Worm (Caenorhabditis elegans) whole organism, young adult: ENCODE data around the gene gldi-4.

ENCODE experiments used
- C17E4.6 ChIP-seq: fragments of 200-800 bp; sonication (Bioruptor generic); IDR thresholded peaks from 2 replicates; pipeline ENCODE4 v1.3.6; 2022; ENCODE audit warnings: missing genetic modification reagents, missing genetic modification characterization, missing compliant biosample characterization
- F22D6.2 ChIP-seq: sonication (generic microtip); optimal IDR thresholded peaks from 2 replicates; lab custom pipeline; 2016; ENCODE audit warnings: mild to moderate bottlenecking, missing genetic modification characterization, missing compliant biosample characterization
- F33H1.4 ChIP-seq: fragments of 200-800 bp; sonication (Bioruptor generic); IDR thresholded peaks from 2 replicates; pipeline ENCODE4 v1.3.6; 2022; ENCODE audit warnings: missing genetic modification reagents, missing genetic modification characterization, missing compliant biosample characterization
- F49E8.2 ChIP-seq: sonication (generic microtip); optimal IDR thresholded peaks from 3 replicates; lab custom pipeline; 2017; ENCODE audit warnings: missing genetic modification characterization, mild to moderate bottlenecking, missing compliant biosample characterization, antibody characterized with exemption, moderate library complexity; ENCODE audit not compliant: insufficient read depth
- F57C9.4 ChIP-seq: sonication (generic microtip); optimal IDR thresholded peaks from 2 replicates; lab custom pipeline; 2017; ENCODE audit warnings: mild to moderate bottlenecking, missing genetic modification characterization, missing compliant biosample characterization
- ama-1 ChIP-seq, 3 experiments: fragments of 150-350 bp in 1 of 3; sonication (generic microtip) in 2 of 3; optimal IDR thresholded peaks; 2 replicates each; lab custom pipeline; 2014 to 2018; ENCODE audit warnings: missing biosample characterization in 2 of 3, missing genetic modification characterization in 2 of 3, missing genetic modification reagents in 2 of 3
- aptf-2 ChIP-seq: fragments of 200-800 bp; sonication (Bioruptor generic); conservative IDR thresholded peaks from 2 replicates; pipeline ENCODE4 v1.3.6; 2022; ENCODE audit warnings: missing genetic modification reagents, missing genetic modification characterization, missing compliant biosample characterization
- attf-3 ChIP-seq: fragments of 200-800 bp; sonication (Bioruptor generic); conservative IDR thresholded peaks from 2 replicates; pipeline ENCODE4 v1.3.6; 2022; ENCODE audit warnings: missing genetic modification reagents, missing genetic modification characterization, missing compliant biosample characterization
- attf-6 ChIP-seq: fragments of 200-800 bp; sonication (Bioruptor generic); IDR thresholded peaks from 2 replicates; pipeline ENCODE4 v1.3.6; 2022; ENCODE audit warnings: missing genetic modification reagents, missing genetic modification characterization, missing compliant biosample characterization
- bed-1 ChIP-seq: fragments of 200-800 bp; sonication (Bioruptor generic); IDR thresholded peaks from 2 replicates; pipeline ENCODE4 v1.3.6; 2022; ENCODE audit warnings: missing genetic modification reagents, missing genetic modification characterization, missing compliant biosample characterization
- ceh-91 ChIP-seq: fragments of 200-800 bp; sonication (Bioruptor generic); IDR thresholded peaks from 2 replicates; pipeline ENCODE4 v1.3.6; 2022; ENCODE audit warnings: missing genetic modification reagents, missing genetic modification characterization, missing compliant biosample characterization
- efl-1 ChIP-seq: fragments of 150-350 bp; optimal IDR thresholded peaks from 2 replicates; lab custom pipeline; 2014; ENCODE audit warnings: missing biosample characterization, missing genetic modification reagents, missing genetic modification characterization
- egl-44 ChIP-seq: fragments of 200-800 bp; sonication (Bioruptor generic); IDR thresholded peaks from 2 replicates; pipeline ENCODE4 v1.3.6; 2022; ENCODE audit warnings: missing genetic modification reagents, missing genetic modification characterization, missing compliant biosample characterization
- ekl-4 ChIP-seq: fragments of 200-800 bp; sonication (Bioruptor generic); IDR thresholded peaks from 2 replicates; pipeline ENCODE4 v1.3.6; 2022; ENCODE audit warnings: missing genetic modification reagents, missing genetic modification characterization, missing compliant biosample characterization
- hlh-12 ChIP-seq: sonication (generic microtip); optimal IDR thresholded peaks from 2 replicates; lab custom pipeline; 2016; ENCODE audit warnings: missing genetic modification characterization, missing compliant biosample characterization
- hrde-1 ChIP-seq: sonication (generic microtip); optimal IDR thresholded peaks from 2 replicates; lab custom pipeline; 2016; ENCODE audit warnings: missing genetic modification characterization, mild to moderate bottlenecking, missing compliant biosample characterization, moderate library complexity, missing genotype, missing genetic modification reagents, borderline replicate concordance
- let-526 ChIP-seq: fragments of 200-800 bp; sonication (Bioruptor generic); IDR thresholded peaks from 2 replicates; pipeline ENCODE4 v1.3.6; 2022; ENCODE audit warnings: missing genetic modification reagents, missing genetic modification characterization, missing compliant biosample characterization
- lin-35 ChIP-seq, 3 experiments: fragments of 150-350 bp in 2 of 3; sonication (generic microtip) in 1 of 3; optimal IDR thresholded peaks; 2 replicates each; lab custom pipeline; 2014 to 2018; ENCODE audit warnings: missing biosample characterization in 3 of 3, missing genetic modification characterization in 3 of 3, missing genetic modification reagents in 3 of 3
- madf-6 ChIP-seq: fragments of 200-800 bp; sonication (Bioruptor generic); IDR thresholded peaks from 2 replicates; pipeline ENCODE4 v1.3.6; 2022; ENCODE audit warnings: missing genetic modification reagents, missing genetic modification characterization, missing compliant biosample characterization
- mxl-1 ChIP-seq: sonication (generic microtip); optimal IDR thresholded peaks from 2 replicates; lab custom pipeline; 2016; ENCODE audit warnings: missing genetic modification characterization, missing compliant biosample characterization
- nhr-120 ChIP-seq: fragments of 200-800 bp; sonication (Bioruptor generic); IDR thresholded peaks from 2 replicates; pipeline ENCODE4 v1.3.6; 2022; ENCODE audit warnings: missing genetic modification characterization, missing compliant biosample characterization
- rec-8 ChIP-seq, 2 experiments: sonication (generic microtip); optimal IDR thresholded peaks; 2 replicates each; lab custom pipeline; 2016; ENCODE audit warnings: mild to moderate bottlenecking in 2 of 2, missing genetic modification characterization in 2 of 2, missing genetic modification reagents in 2 of 2, missing genotype in 2 of 2, missing biosample characterization in 1 of 2, missing compliant biosample characterization in 1 of 2, moderate library complexity in 1 of 2
- snpc-3.4 ChIP-seq: sonication (generic microtip); optimal IDR thresholded peaks from 2 replicates; lab custom pipeline; 2017; ENCODE audit warnings: missing genetic modification characterization, mild to moderate bottlenecking, missing compliant biosample characterization, antibody characterized with exemption, moderate library complexity, missing genotype, missing genetic modification reagents
- snpc-4 ChIP-seq, 5 experiments: fragments of 150-350 bp in 1 of 5; sonication (generic microtip) in 4 of 5; optimal IDR thresholded peaks; 2 replicates each; lab custom pipeline; 2014 to 2018; ENCODE audit warnings: missing genetic modification characterization in 5 of 5, missing biosample characterization in 3 of 5, antibody characterized with exemption in 2 of 5, mild to moderate bottlenecking in 2 of 5, missing compliant biosample characterization in 2 of 5, missing genotype in 2 of 5, moderate library complexity in 2 of 5, missing genetic modification reagents in 1 of 5
- unc-130 ChIP-seq: sonication (generic microtip); optimal IDR thresholded peaks from 2 replicates; lab custom pipeline; 2016; ENCODE audit warnings: missing genetic modification reagents, missing genetic modification characterization, missing compliant biosample characterization
- ztf-25 ChIP-seq: fragments of 200-800 bp; sonication (Bioruptor generic); IDR thresholded peaks from 2 replicates; pipeline ENCODE4 v1.3.6; 2022; ENCODE audit warnings: missing genetic modification reagents, missing genetic modification characterization, missing compliant biosample characterization
- ztf-26 ChIP-seq: sonication (generic microtip); optimal IDR thresholded peaks from 2 replicates; lab custom pipeline; 2017; ENCODE audit warnings: missing genetic modification characterization, missing compliant biosample characterization

The gldi-4 gene

DNA sequence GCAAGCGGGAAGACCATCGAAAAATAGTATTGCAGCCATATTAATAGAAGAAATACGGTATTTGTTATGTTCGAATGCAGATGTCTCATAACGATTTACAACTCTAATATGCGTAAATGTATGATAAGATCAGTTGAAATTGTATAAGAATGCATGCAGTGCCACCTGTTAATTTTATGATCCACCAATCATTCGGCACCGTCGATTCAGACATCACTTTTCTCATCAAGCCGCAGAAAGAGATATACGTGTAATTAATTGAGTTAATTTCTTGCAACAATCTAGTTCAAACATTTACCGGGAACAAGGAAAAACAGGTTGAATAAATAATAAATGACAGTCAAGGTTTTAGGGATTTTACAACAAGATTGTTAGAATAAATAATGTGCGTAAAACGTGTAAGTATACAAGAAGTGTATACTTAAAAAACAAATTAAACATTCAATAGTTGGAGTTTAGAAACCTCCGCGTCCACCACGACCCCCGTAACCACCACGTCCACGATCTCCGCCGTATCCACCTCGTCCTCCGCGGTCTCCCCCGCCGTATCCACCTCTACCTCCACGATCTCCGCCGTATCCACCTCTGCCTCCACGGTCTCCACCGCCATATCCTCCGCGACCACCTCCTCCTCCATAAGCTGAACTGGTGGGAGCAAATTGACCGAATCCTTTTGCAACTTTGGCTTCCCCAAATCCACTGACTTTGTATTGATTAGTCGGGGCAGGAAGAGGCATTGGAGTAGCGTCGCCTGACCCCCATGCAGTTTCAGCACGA is 43.1 kb upstream of the gldi-4 start (continued):
- peak; percentile 64 for TF ChIP-seq hrde-1
- TF ChIP-seq aptf-2 (GFP tag; lab: Robert Waterston, UW), result no peak
- TF ChIP-seq ama-1 (optimal IDR thresholded peaks at IDR 0.05; lab: Kevin White, UChicago), result no peak
- peak; percentile 57 to 95 for TF ChIP-seq ama-1 (GFP tag; optimal IDR thresholded peaks at IDR 0.05; lab: Kevin White, UChicago)
- TF ChIP-seq rec-8 (tag; optimal IDR thresholded peaks at IDR 0.05; lab: Kevin White, UChicago), result no peak
- TF ChIP-seq let-526, result no peak

DNA sequence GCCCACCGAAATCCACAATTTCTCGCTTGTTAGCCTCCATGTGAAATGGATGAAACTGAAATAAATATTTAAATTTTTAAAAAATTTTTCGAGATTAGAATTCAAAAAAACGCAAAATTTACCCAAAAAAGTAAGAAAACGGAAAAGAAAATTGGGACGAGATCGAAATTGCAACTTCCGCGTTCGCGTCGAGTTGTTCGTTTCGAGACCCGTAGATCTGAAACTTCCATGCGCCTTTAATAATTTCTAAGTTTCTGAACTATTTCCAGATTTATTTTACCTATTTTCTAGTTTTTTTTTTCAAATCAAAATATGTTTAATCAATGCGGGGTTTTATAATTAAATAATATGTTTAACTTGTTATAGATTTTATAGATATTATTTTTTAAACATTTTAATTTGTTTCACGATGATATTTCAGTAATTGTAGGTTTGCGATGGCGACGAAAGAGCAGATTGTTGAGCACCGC is 40.3 kb upstream of the gldi-4 start, which contains the start of the genes pgl-1 and him-3:
Gene pgl-1 (minus strand): TSS at position 230 of the 470 bp plus-strand sequence.
Gene him-3 (plus strand): TSS at position 420 of the 470 bp plus-strand sequence.
- TF ChIP-seq F22D6.2 (tag; lab: Kevin White, UChicago) (no peak), F33H1.4 (GFP tag; lab: Robert Waterston, UW) (peak; percentile 72), ceh-91 (GFP tag; lab: Robert Waterston, UW) (no peak), mxl-1 (tag; lab: Kevin White, UChicago) (no peak), efl-1 (peak; percentile 56), madf-6 (peak; percentile 52), hlh-12 (tag; lab: Kevin White, UChicago) (no peak), snpc-4 (GFP tag; optimal IDR thresholded peaks at IDR 0.05; lab: Kevin White, UChicago) (no peak), snpc-4 (tag; optimal IDR thresholded peaks at IDR 0.05; lab: Kevin White, UChicago) (peak in 2 of 4 experiments; percentile 9 to 17), attf-3 (no peak), bed-1 (no peak)
- TF ChIP-seq, all 124 proteins: peak for 4

DNA sequence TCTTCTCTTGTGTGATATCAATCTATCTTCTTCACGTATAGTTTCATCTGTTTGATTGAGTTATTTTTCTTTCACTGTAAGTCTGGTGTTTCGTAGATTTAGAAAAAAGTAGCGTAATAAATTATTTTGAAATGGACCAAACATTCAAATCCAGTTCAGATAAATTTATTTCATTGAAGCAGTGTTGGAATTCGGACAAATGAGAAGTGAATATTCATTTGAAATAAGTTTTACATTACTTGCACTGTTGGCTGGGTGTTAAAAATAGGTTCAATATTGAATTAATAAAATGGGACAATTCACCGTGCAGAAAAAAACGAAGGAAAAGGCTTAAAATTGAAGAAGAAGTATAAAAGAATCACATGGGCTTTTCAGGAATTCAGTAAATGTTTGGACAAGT is 38.8 kb upstream of the gldi-4 start:
- TF ChIP-seq aptf-2 (GFP tag; lab: Robert Waterston, UW) (no peak), ztf-25 (GFP tag; lab: Robert Waterston, UW) (no peak), ztf-26 (tag; lab: Kevin White, UChicago) (no peak), snpc-3.4 (tag; lab: Kevin White, UChicago) (peak; percentile 61), F57C9.4 (tag; lab: Kevin White, UChicago) (no peak), attf-6 (GFP tag; lab: Robert Waterston, UW) (0 out of 2 replicates have a peak, but pooled peaks have one; percentile 35), lin-35 (GFP tag; optimal IDR thresholded peaks at IDR 0.05; lab: Kevin White, UChicago) (no peak), F33H1.4 (GFP tag; lab: Robert Waterston, UW) (peak; percentile 16; the same call in 1 of the 2 replicates), madf-6 (peak; percentile 43; the same call in 1 of the 2 replicates), nhr-120 (GFP tag; lab: Robert Waterston, UW) (no peak), F49E8.2 (tag; lab: Kevin White, UChicago) (peak; percentile 44), ekl-4 (GFP tag; lab: Robert Waterston, UW) (no peak), C17E4.6 (GFP tag; lab: Robert Waterston, UW) (no peak), ceh-91 (GFP tag; lab: Robert Waterston, UW) (no peak), egl-44 (GFP tag; lab: Robert Waterston, UW) (0 out of 2 replicates have a peak, but pooled peaks have one; percentile 13), snpc-4 (GFP tag; optimal IDR thresholded peaks at IDR 0.05; lab: Kevin White, UChicago) (no peak), snpc-4 (tag; optimal IDR thresholded peaks at IDR 0.05; lab: Kevin White, UChicago) (peak in 1 of 4 experiments; percentile 39)

- no peak for TF ChIP-seq unc-130
- TF ChIP-seq, all 124 proteins: peak for 0
Observed at ce11 chrIV:6984449-6985380, 32.7 kb upstream of the gldi-4 start.
